Fruit fly (Drosophila melanogaster): Measurements from ENCODE around the gene glec.

The glec gene

DNA sequence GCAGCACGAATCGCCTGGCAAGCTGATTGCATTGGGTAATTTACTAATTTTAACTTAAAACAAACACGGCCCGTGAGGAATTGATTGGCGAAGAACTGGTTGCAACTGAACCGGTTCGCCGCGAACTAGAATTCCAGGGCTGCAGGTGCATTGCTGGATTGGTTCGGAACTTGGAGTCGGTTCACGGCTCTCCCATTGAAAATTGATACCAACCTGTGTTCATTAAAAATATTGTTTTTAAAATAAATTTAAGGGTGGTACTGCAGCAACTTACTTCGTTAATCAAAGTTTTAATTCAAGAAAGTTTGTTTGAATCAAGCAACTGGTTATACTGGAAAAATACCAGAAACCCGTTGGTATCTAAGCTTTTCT lies 33.5 kb downstream of the glec start, which contains the start of gene CASK:
Gene CASK (minus strand): TSS at position 113 of the 372 bp plus-strand sequence.
- no peak for TF ChIP-seq Dfd (GFP tag; optimal IDR thresholded peaks at IDR 0.05)
- TF ChIP-seq Hnf4 (GFP tag; optimal IDR thresholded peaks at IDR 0.05) = no peak
- TF ChIP-seq Rel (GFP tag; optimal IDR thresholded peaks at IDR 0.05) = no peak
- peak; percentile 8 for TF ChIP-seq Rel (tag; optimal IDR thresholded peaks at IDR 0.05)
- TF ChIP-seq rgr (GFP tag; optimal IDR thresholded peaks at IDR 0.05) = peak; percentile 20
- no peak for TF ChIP-seq usp (GFP tag; optimal IDR thresholded peaks at IDR 0.05)
- peak; percentile 3 for TF ChIP-seq Hr83 (GFP tag; optimal IDR thresholded peaks at IDR 0.05; ENCODE audit: poor library complexity, severe bottlenecking)
- TF ChIP-seq woc (GFP tag; optimal IDR thresholded peaks at IDR 0.05) = peak; percentile 27
- no peak for TF ChIP-seq ey (GFP tag; optimal IDR thresholded peaks at IDR 0.05)

dm6 chr3R:21821684-21822561 lies 34.1 kb downstream of the glec start:
- TF ChIP-seq Mio (GFP tag; optimal IDR thresholded peaks at IDR 0.05) (no peak), jim (GFP tag; optimal IDR thresholded peaks at IDR 0.05) (no peak), Rel (GFP tag; optimal IDR thresholded peaks at IDR 0.05) (no peak), Rel (tag; optimal IDR thresholded peaks at IDR 0.05) (peak; percentile 87), Dif (GFP tag; optimal IDR thresholded peaks at IDR 0.05; ENCODE audit: partially characterized antibody) (peak; percentile 69), Dfd (GFP tag; optimal IDR thresholded peaks at IDR 0.05) (peak; percentile 51), N (GFP tag; optimal IDR thresholded peaks at IDR 0.05) (peak; percentile 0), Abd-B (GFP tag; optimal IDR thresholded peaks at IDR 0.05) (no peak), ey (GFP tag; optimal IDR thresholded peaks at IDR 0.05) (no peak), sage (GFP tag; optimal IDR thresholded peaks at IDR 0.05) (no peak), Myc (optimal IDR thresholded peaks at IDR 0.05) (no peak)

- TF ChIP-seq rgr (GFP tag; optimal IDR thresholded peaks at IDR 0.05) (no peak), woc (GFP tag; optimal IDR thresholded peaks at IDR 0.05) (peak; percentile 15), foxo (GFP tag; optimal IDR thresholded peaks at IDR 0.05) (peak in 1 of 2 experiments; percentile 40), ey (GFP tag; optimal IDR thresholded peaks at IDR 0.05) (peak; percentile 1), Mio (GFP tag; optimal IDR thresholded peaks at IDR 0.05) (no peak), h (GFP tag; optimal IDR thresholded peaks at IDR 0.05) (peak; percentile 25), Vsx2 (GFP tag; optimal IDR thresholded peaks at IDR 0.05; ENCODE audit: partially characterized antibody) (peak; percentile 29), CG9705 (GFP tag; optimal IDR thresholded peaks at IDR 0.05) (no peak), br (GFP tag; optimal IDR thresholded peaks at IDR 0.05) (peak; percentile 3), Sp1 (GFP tag; optimal IDR thresholded peaks at IDR 0.05) (peak; percentile 6), Rel (GFP tag; optimal IDR thresholded peaks at IDR 0.05) (no peak), Rel (tag; optimal IDR thresholded peaks at IDR 0.05) (no peak), fru (GFP tag; optimal IDR thresholded peaks at IDR 0.05) (no peak), OdsH (GFP tag; optimal IDR thresholded peaks at IDR 0.05) (no peak), HLH106 (tag; optimal IDR thresholded peaks at IDR 0.05) (no peak)
These were observed 47.3 kb downstream of the glec start for dm6 chr3R:21808622-21809347.

DNA sequence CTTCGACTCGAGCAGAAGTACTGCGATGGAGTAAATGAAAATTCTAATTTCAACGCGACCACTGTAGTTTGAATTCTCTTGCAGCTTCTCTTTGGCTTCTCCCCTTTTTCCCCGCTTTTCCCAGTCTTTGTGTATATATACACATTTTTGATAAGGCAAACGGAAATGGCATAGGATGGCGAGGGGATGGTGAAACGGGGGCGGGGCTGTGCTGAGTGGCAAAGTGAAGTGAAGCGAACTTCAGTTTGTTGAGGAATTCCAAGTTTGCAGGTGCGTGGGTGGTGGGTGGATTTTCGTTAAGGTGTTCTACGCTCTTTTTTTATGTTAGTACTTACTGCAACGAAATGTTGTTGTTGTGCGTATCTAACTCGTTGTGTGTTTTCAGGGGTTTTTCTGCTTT lies 48.8 kb downstream of the glec start:
- no peak for TF ChIP-seq Dfd (GFP tag; optimal IDR thresholded peaks at IDR 0.05)
- no peak for TF ChIP-seq foxo (GFP tag; optimal IDR thresholded peaks at IDR 0.05)
- TF ChIP-seq CG32264 (GFP tag; optimal IDR thresholded peaks at IDR 0.05) = no peak

Data from whole organism, wandering third instar larva.